Worm (Caenorhabditis elegans) whole organism, L3 larva: ENCODE data around the gene Y43C5B.3.

Source experiments
- R02D3.7 ChIP-seq: fragments of 150-350 bp; optimal IDR thresholded peaks from 2 replicates; lab custom pipeline; 2014; ENCODE audit warnings: missing biosample characterization, missing genetic modification characterization
- ZK546.5 ChIP-seq: sonication (generic microtip); optimal IDR thresholded peaks from 2 replicates; lab custom pipeline; 2017; ENCODE audit warnings: missing biosample characterization, missing genetic modification characterization
- ama-1 ChIP-seq: fragments of 150-350 bp; optimal IDR thresholded peaks from 2 replicates; lab custom pipeline; 2018
- ceh-82 ChIP-seq: fragments of 150-350 bp; optimal IDR thresholded peaks from 2 replicates; lab custom pipeline; 2014; ENCODE audit warnings: missing biosample characterization, missing genetic modification characterization
- fos-1 ChIP-seq: fragments of 150-350 bp; optimal IDR thresholded peaks from 2 replicates; lab custom pipeline; 2014; ENCODE audit warnings: missing biosample characterization, missing genetic modification characterization
- nhr-237 ChIP-seq: fragments of 150-350 bp; optimal IDR thresholded peaks from 2 replicates; lab custom pipeline; 2014; ENCODE audit warnings: missing biosample characterization, missing genetic modification characterization
- nhr-28 ChIP-seq: fragments of 150-350 bp; optimal IDR thresholded peaks from 2 replicates; lab custom pipeline; 2014; ENCODE audit warnings: missing biosample characterization, missing genetic modification characterization
- nhr-77 ChIP-seq: fragments of 150-350 bp; optimal IDR thresholded peaks from 2 replicates; lab custom pipeline; 2014; ENCODE audit warnings: missing biosample characterization, missing genetic modification characterization
- pqm-1 ChIP-seq: fragments of 150-350 bp; optimal IDR thresholded peaks from 2 replicates; lab custom pipeline; 2017; ENCODE audit warnings: missing biosample characterization, missing genetic modification characterization, inconsistent platforms
- ztf-11 ChIP-seq: fragments of 150-350 bp; optimal IDR thresholded peaks from 2 replicates; lab custom pipeline; 2014; ENCODE audit warnings: missing biosample characterization, missing genetic modification characterization

ce11 chrIV:10345486-10345885, 4.9 kb upstream of the Y43C5B.3 start:
- TF ChIP-seq nhr-77 (tag; lab: Kevin White, UChicago): no peak
- TF ChIP-seq pqm-1: no peak
- no peak for TF ChIP-seq ceh-82
- no peak for TF ChIP-seq R02D3.7 (tag; lab: Kevin White, UChicago)
- TF ChIP-seq ztf-11 (tag; lab: Kevin White, UChicago): no peak
- no peak for TF ChIP-seq nhr-28 (tag; lab: Kevin White, UChicago)
- no peak for TF ChIP-seq ama-1 (lab: Kevin White, UChicago)
- TF ChIP-seq nhr-237 (tag; lab: Kevin White, UChicago): no peak
- no peak for TF ChIP-seq ZK546.5 (tag; lab: Kevin White, UChicago)
- no peak for TF ChIP-seq fos-1 (tag; lab: Kevin White, UChicago)
